Worm (Caenorhabditis elegans) whole organism, L2 larva: ENCODE results near the gene F09A5.3.

Experiments used
- C34F6.9 ChIP-seq: fragments of 150-350 bp; optimal IDR thresholded peaks from 2 replicates; lab custom pipeline; 2014; ENCODE audit warnings: missing biosample characterization, missing genetic modification characterization
- F13H6.1 ChIP-seq: sonication (generic microtip); optimal IDR thresholded peaks from 2 replicates; lab custom pipeline; 2016; ENCODE audit warnings: missing genetic modification characterization, missing compliant biosample characterization
- R02D3.7 ChIP-seq: fragments of 150-350 bp; optimal IDR thresholded peaks from 2 replicates; lab custom pipeline; 2014; ENCODE audit warnings: missing biosample characterization, missing genetic modification characterization
- ZK546.5 ChIP-seq: sonication (generic microtip); optimal IDR thresholded peaks from 2 replicates; lab custom pipeline; 2017; ENCODE audit warnings: missing biosample characterization, missing genetic modification characterization
- alr-1 ChIP-seq: fragments of 150-350 bp; optimal IDR thresholded peaks from 2 replicates; lab custom pipeline; 2014; ENCODE audit warnings: missing biosample characterization, missing genetic modification characterization
- aly-2 ChIP-seq: fragments of 150-350 bp; optimal IDR thresholded peaks from 2 replicates; lab custom pipeline; 2014; ENCODE audit warnings: missing biosample characterization, missing genetic modification characterization
- ama-1 ChIP-seq: fragments of 150-350 bp; optimal IDR thresholded peaks from 2 replicates; lab custom pipeline; 2018; ENCODE audit warnings: inconsistent platforms
- blmp-1 ChIP-seq: sonication (generic microtip); optimal IDR thresholded peaks from 2 replicates; lab custom pipeline; 2017; ENCODE audit warnings: missing genetic modification characterization, mild to moderate bottlenecking, missing compliant biosample characterization, antibody characterized with exemption, moderate library complexity; ENCODE audit not compliant: insufficient read depth
- crh-2 ChIP-seq: sonication (generic microtip); optimal IDR thresholded peaks from 2 replicates; lab custom pipeline; 2017; ENCODE audit warnings: missing biosample characterization, missing genetic modification characterization
- dmd-4 ChIP-seq: sonication (generic microtip); optimal IDR thresholded peaks from 2 replicates; lab custom pipeline; 2017; ENCODE audit warnings: missing biosample characterization, missing genetic modification characterization
- egl-27 ChIP-seq: sonication (generic microtip); optimal IDR thresholded peaks from 3 replicates; lab custom pipeline; 2017; ENCODE audit warnings: missing biosample characterization, missing genetic modification reagents, missing genetic modification characterization
- elt-1 ChIP-seq: fragments of 150-350 bp; optimal IDR thresholded peaks from 2 replicates; lab custom pipeline; 2014; ENCODE audit warnings: missing biosample characterization, missing genetic modification characterization
- fos-1 ChIP-seq: fragments of 150-350 bp; optimal IDR thresholded peaks from 2 replicates; lab custom pipeline; 2014; ENCODE audit warnings: missing biosample characterization, missing genetic modification characterization
- gmeb-1 ChIP-seq: fragments of 150-350 bp; optimal IDR thresholded peaks from 2 replicates; lab custom pipeline; 2014; ENCODE audit warnings: missing biosample characterization, missing genetic modification characterization
- lin-11 ChIP-seq: fragments of 150-350 bp; sonication (generic microtip); optimal IDR thresholded peaks from 2 replicates; lab custom pipeline; 2014; ENCODE audit warnings: missing biosample characterization, missing genetic modification characterization, inconsistent platforms, mixed read lengths
- lin-13 ChIP-seq: fragments of 150-350 bp; optimal IDR thresholded peaks from 2 replicates; lab custom pipeline; 2014; ENCODE audit warnings: missing biosample characterization, missing genetic modification reagents, missing genetic modification characterization
- lin-39 ChIP-seq: fragments of 150-350 bp; optimal IDR thresholded peaks from 2 replicates; lab custom pipeline; 2014; ENCODE audit warnings: missing biosample characterization, missing genetic modification reagents, missing genetic modification characterization
- lsy-2 ChIP-seq, 2 experiments: fragments of 150-350 bp in 1 of 2; sonication (generic microtip) in 1 of 2; optimal IDR thresholded peaks; 2 replicates each; lab custom pipeline; 2014 to 2017; ENCODE audit warnings: missing biosample characterization in 2 of 2, missing genetic modification characterization in 2 of 2
- mab-5 ChIP-seq: fragments of 150-350 bp; optimal IDR thresholded peaks from 2 replicates; lab custom pipeline; 2014; ENCODE audit warnings: missing biosample characterization, missing genetic modification characterization
- mdl-1 ChIP-seq, 2 experiments: fragments of 150-350 bp in 1 of 2; sonication (generic microtip) in 1 of 2; optimal IDR thresholded peaks; 2 replicates each; lab custom pipeline; 2017; ENCODE audit warnings: missing biosample characterization in 2 of 2, missing genetic modification characterization in 2 of 2
- nhr-10 ChIP-seq: sonication (generic microtip); optimal IDR thresholded peaks from 2 replicates; lab custom pipeline; 2017; ENCODE audit warnings: missing biosample characterization, missing genetic modification characterization
- nhr-11 ChIP-seq: fragments of 150-350 bp; optimal IDR thresholded peaks from 2 replicates; lab custom pipeline; 2014; ENCODE audit warnings: missing biosample characterization, missing genetic modification characterization
- nhr-129 ChIP-seq: fragments of 150-350 bp; optimal IDR thresholded peaks from 2 replicates; lab custom pipeline; 2014; ENCODE audit warnings: missing biosample characterization, missing genetic modification characterization
- nhr-21 ChIP-seq: fragments of 150-350 bp; optimal IDR thresholded peaks from 2 replicates; lab custom pipeline; 2014; ENCODE audit warnings: missing biosample characterization, missing genetic modification characterization
- nhr-237 ChIP-seq: fragments of 150-350 bp; optimal IDR thresholded peaks from 2 replicates; lab custom pipeline; 2014; ENCODE audit warnings: missing biosample characterization, missing genetic modification characterization
- nhr-25 ChIP-seq: fragments of 150-350 bp; sonication (generic microtip); optimal IDR thresholded peaks from 3 replicates; lab custom pipeline; 2014; ENCODE audit warnings: missing biosample characterization, missing genetic modification characterization
- peb-1 ChIP-seq: fragments of 150-350 bp; optimal IDR thresholded peaks from 2 replicates; lab custom pipeline; 2014; ENCODE audit warnings: missing biosample characterization, missing genetic modification characterization
- sem-4 ChIP-seq: fragments of 150-350 bp; optimal IDR thresholded peaks from 2 replicates; lab custom pipeline; 2014; ENCODE audit warnings: missing biosample characterization, missing genetic modification reagents, missing genetic modification characterization
- skn-1 ChIP-seq: sonication (generic microtip); optimal IDR thresholded peaks from 2 replicates; lab custom pipeline; 2017; ENCODE audit warnings: missing biosample characterization, missing genetic modification characterization
- sma-3 ChIP-seq: sonication (generic microtip); optimal IDR thresholded peaks from 2 replicates; lab custom pipeline; 2016; ENCODE audit warnings: missing genetic modification reagents, missing genetic modification characterization, missing compliant biosample characterization
- sma-9 ChIP-seq, 2 experiments: fragments of 150-350 bp in 1 of 2; sonication (generic microtip) in 1 of 2; optimal IDR thresholded peaks; 2 replicates each; lab custom pipeline; 2014 to 2016; ENCODE audit warnings: missing genetic modification characterization in 2 of 2, mild to moderate bottlenecking in 1 of 2, missing biosample characterization in 1 of 2, missing compliant biosample characterization in 1 of 2, missing genetic modification reagents in 1 of 2, moderate library complexity in 1 of 2
- snpc-4 ChIP-seq: fragments of 150-350 bp; optimal IDR thresholded peaks from 2 replicates; lab custom pipeline; 2014; ENCODE audit warnings: missing biosample characterization, missing genetic modification characterization
- unc-39 ChIP-seq: fragments of 150-350 bp; optimal IDR thresholded peaks from 2 replicates; lab custom pipeline; 2014; ENCODE audit warnings: missing biosample characterization, missing genetic modification characterization
- unc-55 ChIP-seq: fragments of 150-350 bp; sonication (generic microtip); optimal IDR thresholded peaks from 3 replicates; lab custom pipeline; 2014; ENCODE audit warnings: missing biosample characterization, missing genetic modification reagents, missing genetic modification characterization
- ztf-1 ChIP-seq: fragments of 200-800 bp; sonication (Bioruptor generic); conservative IDR thresholded peaks from 2 replicates; pipeline ENCODE4 v1.3.6; 2022; ENCODE audit warnings: missing genetic modification characterization, missing compliant biosample characterization
- ztf-4 ChIP-seq: fragments of 150-350 bp; optimal IDR thresholded peaks from 2 replicates; lab custom pipeline; 2014; ENCODE audit warnings: missing biosample characterization, missing genetic modification characterization

F09A5.3 gene

DNA sequence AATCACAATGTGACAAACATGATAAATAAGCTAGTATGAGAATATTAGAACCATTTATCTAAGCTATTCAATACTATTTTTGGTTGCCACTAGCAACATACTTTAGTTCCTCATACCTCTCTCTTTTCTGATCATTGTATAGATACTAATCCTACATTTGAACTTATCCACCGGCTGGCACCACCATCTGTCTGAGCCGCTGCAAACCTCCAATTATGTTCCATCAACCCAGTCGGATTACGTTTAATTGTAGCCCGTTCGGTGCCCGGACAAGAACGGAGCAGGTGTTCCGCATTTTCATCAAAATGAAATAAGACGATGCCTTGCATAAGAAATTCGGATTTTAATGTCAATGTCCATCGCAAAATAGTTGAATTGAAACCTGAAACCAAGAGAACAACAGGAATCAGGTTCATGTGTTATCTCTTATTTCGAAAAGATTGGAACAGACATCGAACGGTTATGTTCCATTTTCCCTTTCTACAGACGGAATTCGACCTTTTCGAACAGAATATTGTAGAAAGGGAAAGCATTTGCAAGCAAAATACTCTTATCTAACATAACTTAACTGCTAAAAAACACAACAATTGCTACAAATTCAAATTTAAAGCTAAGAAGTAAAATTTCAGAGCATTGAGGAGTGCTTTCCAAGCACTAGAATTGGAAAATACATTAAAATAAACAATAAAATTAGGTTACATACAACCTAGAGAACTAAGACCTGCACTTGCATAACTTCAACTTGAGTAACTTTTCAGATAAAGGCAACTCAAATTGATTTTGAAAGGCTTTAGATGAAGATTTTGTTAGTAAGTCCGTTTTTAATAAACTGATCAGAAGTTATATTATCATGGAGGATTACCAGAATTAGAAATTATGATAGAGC, 4.8 kb downstream of the F09A5.3 start:
- TF ChIP-seq mdl-1 (tag; optimal IDR thresholded peaks at IDR 0.05; lab: Kevin White, UChicago), result no peak
- peak; percentile 93 for TF ChIP-seq blmp-1 (tag; lab: Kevin White, UChicago)
- no peak for TF ChIP-seq R02D3.7 (tag; lab: Kevin White, UChicago)
- TF ChIP-seq nhr-25, result peak; percentile 20
- no peak for TF ChIP-seq nhr-237 (tag; lab: Kevin White, UChicago)
- no peak for TF ChIP-seq ama-1 (lab: Kevin White, UChicago)

DNA sequence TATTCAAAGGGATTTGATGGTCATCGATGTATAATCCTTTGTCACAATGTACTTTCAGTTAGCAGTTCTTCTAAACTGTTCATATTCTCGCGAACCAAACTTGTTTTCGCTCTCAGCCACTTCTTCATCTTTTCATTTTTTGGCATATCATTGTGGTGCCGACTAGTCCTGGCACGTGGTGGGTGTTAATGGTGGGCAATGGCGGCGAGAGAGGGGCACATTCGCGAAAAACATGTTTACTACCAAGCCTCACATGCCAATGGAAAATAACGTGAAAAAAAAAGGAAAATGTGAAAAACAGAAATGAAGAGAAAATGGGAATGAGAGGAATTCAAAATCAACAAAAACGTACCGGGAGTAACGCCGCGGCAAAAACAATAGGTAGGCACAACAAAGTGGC, 5.7 kb downstream of the F09A5.3 start:
- TF ChIP-seq F13H6.1, result peak; percentile 3
- peak; percentile 60 for TF ChIP-seq nhr-25
- no peak for TF ChIP-seq nhr-10 (tag; lab: Kevin White, UChicago)
- no peak for TF ChIP-seq nhr-11
- TF ChIP-seq nhr-21 (tag; lab: Kevin White, UChicago), result peak; percentile 3
- no peak for TF ChIP-seq ztf-4 (tag; lab: Kevin White, UChicago)
- TF ChIP-seq unc-39, result no peak
- no peak for TF ChIP-seq nhr-237 (tag; lab: Kevin White, UChicago)
- TF ChIP-seq C34F6.9 (tag; lab: Kevin White, UChicago), result peak; percentile 23
- peak; percentile 73 for TF ChIP-seq nhr-129 (tag; lab: Kevin White, UChicago)
- TF ChIP-seq snpc-4 (tag; lab: Kevin White, UChicago), result no peak
- TF ChIP-seq sma-9 (GFP tag; optimal IDR thresholded peaks at IDR 0.05; lab: Kevin White, UChicago), result no peak
- no peak for TF ChIP-seq sma-9 (tag; optimal IDR thresholded peaks at IDR 0.05; lab: Kevin White, UChicago)
- no peak for TF ChIP-seq gmeb-1
- peak; percentile 34 for TF ChIP-seq lin-11 (tag; lab: Kevin White, UChicago)
- TF ChIP-seq lsy-2 (tag; optimal IDR thresholded peaks at IDR 0.05; lab: Kevin White, UChicago), result peak in 1 of 2 experiments; percentile 1
- no peak for TF ChIP-seq lin-13 (GFP tag; lab: Kevin White, UChicago)
- TF ChIP-seq elt-1 (tag; lab: Kevin White, UChicago), result no peak
- no peak for TF ChIP-seq alr-1 (tag; lab: Kevin White, UChicago)
- no peak for TF ChIP-seq sma-3 (GFP tag; lab: Kevin White, UChicago)
- no peak for TF ChIP-seq fos-1 (tag; lab: Kevin White, UChicago)
- no peak for TF ChIP-seq peb-1 (tag; lab: Kevin White, UChicago)
- peak; percentile 24 for TF ChIP-seq crh-2 (tag; lab: Kevin White, UChicago)

DNA sequence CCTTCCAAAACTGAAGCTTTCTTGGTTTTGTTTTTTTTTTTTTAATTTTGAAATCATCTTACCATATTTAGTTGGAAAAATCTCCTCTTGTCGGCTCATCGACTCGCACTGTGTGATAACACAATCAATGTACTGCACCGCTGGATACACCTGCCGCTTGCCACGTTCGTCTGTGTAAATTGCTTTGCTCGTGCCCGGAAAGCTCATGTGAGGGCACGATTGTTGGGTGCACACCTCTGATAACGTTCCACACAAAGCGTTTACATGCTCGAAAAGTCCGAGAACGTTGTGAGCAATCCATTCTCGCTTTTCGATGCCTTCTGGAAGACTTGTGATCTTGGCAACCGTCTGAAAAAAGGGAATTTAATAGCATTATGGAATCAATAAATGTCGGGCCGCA, 13.1 kb downstream of the F09A5.3 start:
- TF ChIP-seq C34F6.9 (tag; lab: Kevin White, UChicago) (no peak), ztf-1 (GFP tag; lab: Robert Waterston, UW) (no peak), nhr-10 (tag; lab: Kevin White, UChicago) (no peak), fos-1 (tag; lab: Kevin White, UChicago) (no peak), egl-27 (tag; lab: Kevin White, UChicago) (no peak), ZK546.5 (tag; lab: Kevin White, UChicago) (no peak), aly-2 (no peak), lsy-2 (tag; optimal IDR thresholded peaks at IDR 0.05; lab: Kevin White, UChicago) (no peak), skn-1 (no peak)

DNA sequence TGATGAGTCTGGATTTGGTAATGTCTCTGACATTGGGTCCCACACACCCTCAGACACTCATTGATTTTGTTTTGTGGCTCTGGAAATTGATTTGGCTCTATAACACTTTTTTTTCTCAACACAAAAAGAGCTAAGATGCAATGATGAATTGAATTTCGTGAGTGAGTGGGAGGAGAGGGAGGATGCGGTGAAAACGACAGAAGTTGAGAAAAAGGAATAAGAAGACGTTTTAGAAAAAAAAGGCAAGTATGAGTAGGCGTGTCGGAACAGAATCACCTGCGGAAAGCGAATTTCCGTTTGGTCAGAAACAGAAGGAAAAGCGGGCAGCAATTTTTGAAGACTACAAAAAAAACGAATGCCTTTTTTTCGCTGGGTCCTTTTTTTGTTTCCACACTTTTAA, 14.3 kb downstream of the F09A5.3 start:
- TF ChIP-seq nhr-11, result no peak
- no peak for TF ChIP-seq nhr-25
- TF ChIP-seq lin-39, result no peak
- TF ChIP-seq sem-4 (tag; lab: Kevin White, UChicago), result no peak
- no peak for TF ChIP-seq snpc-4 (tag; lab: Kevin White, UChicago)
- TF ChIP-seq lin-11 (tag; lab: Kevin White, UChicago), result no peak
- TF ChIP-seq crh-2 (tag; lab: Kevin White, UChicago), result no peak
- TF ChIP-seq mab-5 (tag; lab: Kevin White, UChicago), result no peak
- no peak for TF ChIP-seq sma-9 (GFP tag; optimal IDR thresholded peaks at IDR 0.05; lab: Kevin White, UChicago)
- TF ChIP-seq sma-9 (tag; optimal IDR thresholded peaks at IDR 0.05; lab: Kevin White, UChicago), result no peak
- no peak for TF ChIP-seq blmp-1 (tag; lab: Kevin White, UChicago)
- no peak for TF ChIP-seq unc-55 (GFP tag; lab: Kevin White, UChicago)
- TF ChIP-seq dmd-4 (tag; lab: Kevin White, UChicago), result no peak
- TF ChIP-seq unc-39, result no peak
- no peak for TF ChIP-seq R02D3.7 (tag; lab: Kevin White, UChicago)
- TF ChIP-seq nhr-237 (tag; lab: Kevin White, UChicago), result no peak
- TF ChIP-seq nhr-129 (tag; lab: Kevin White, UChicago), result no peak
- TF ChIP-seq fos-1 (tag; lab: Kevin White, UChicago), result no peak
- no peak for TF ChIP-seq lin-13 (GFP tag; lab: Kevin White, UChicago)
- TF ChIP-seq aly-2, result no peak
